Worm (Caenorhabditis elegans) whole organism, L3 larva: ENCODE data around the gene skr-18.

ENCODE experiments used
- ama-1 ChIP-seq: fragments of 150-350 bp; optimal IDR thresholded peaks from 2 replicates; lab custom pipeline; 2018
- ceh-28 ChIP-seq: fragments of 150-350 bp; optimal IDR thresholded peaks from 2 replicates; lab custom pipeline; 2014; ENCODE audit warnings: missing biosample characterization, missing genetic modification reagents, missing genetic modification characterization
- elt-1 ChIP-seq: fragments of 150-350 bp; optimal IDR thresholded peaks from 2 replicates; lab custom pipeline; 2014; ENCODE audit warnings: missing biosample characterization, missing genetic modification characterization
- elt-3 ChIP-seq, 3 experiments: fragments of 150-350 bp in 1 of 3; sonication (generic microtip) in 2 of 3; optimal IDR thresholded peaks; 2 replicates in 2 of 3; 4 replicates in 1 of 3; lab custom pipeline; 2014 to 2017; ENCODE audit warnings: missing biosample characterization in 3 of 3, missing genetic modification characterization in 3 of 3
- nhr-237 ChIP-seq: fragments of 150-350 bp; optimal IDR thresholded peaks from 2 replicates; lab custom pipeline; 2014; ENCODE audit warnings: missing biosample characterization, missing genetic modification characterization
- nhr-77 ChIP-seq: fragments of 150-350 bp; optimal IDR thresholded peaks from 2 replicates; lab custom pipeline; 2014; ENCODE audit warnings: missing biosample characterization, missing genetic modification characterization

DNA sequence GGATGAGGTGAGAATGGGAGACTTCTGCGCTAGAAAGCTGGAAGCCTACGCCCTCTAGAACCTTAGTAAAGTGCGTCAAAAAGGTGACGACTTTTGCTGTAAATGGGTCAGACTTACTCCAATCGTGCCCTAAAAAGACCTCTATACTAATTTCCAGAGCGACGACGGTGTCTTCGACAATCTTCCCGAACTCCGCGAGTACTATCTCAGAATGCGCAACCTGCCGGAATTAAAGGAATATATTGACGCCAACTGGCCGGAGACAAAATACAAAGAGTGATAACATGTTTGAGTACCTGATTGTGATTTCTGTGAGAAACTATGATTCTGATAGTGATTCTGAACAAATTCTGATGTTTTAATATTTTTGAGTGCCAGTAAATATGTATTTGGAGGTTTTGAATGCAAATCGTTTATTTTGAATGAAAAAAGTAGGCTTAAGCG is 33.2 kb downstream of the skr-18 start:
- TF ChIP-seq ceh-28 (tag; lab: Kevin White, UChicago) = no peak
- TF ChIP-seq nhr-237 = no peak
- TF ChIP-seq ama-1 (lab: Kevin White, UChicago) = peak; percentile 82
- no peak for TF ChIP-seq nhr-77 (tag; lab: Kevin White, UChicago)
- no peak for TF ChIP-seq elt-1 (tag; lab: Kevin White, UChicago)
- peak in 1 of 3 experiments; percentile 36 for TF ChIP-seq elt-3 (tag; optimal IDR thresholded peaks at IDR 0.05; lab: Kevin White, UChicago)
